Worm (Caenorhabditis elegans) whole organism, L4 larva: ENCODE measurements around the gene C01F1.5.

Experiments used
- D1046.2 ChIP-seq: fragments of 200-800 bp; sonication (Bioruptor generic); IDR thresholded peaks from 2 replicates; pipeline ENCODE4 v1.3.6; 2022; ENCODE audit warnings: missing genetic modification characterization, missing compliant biosample characterization
- F26F4.8 ChIP-seq: fragments of 200-800 bp; sonication (Bioruptor generic); conservative IDR thresholded peaks from 2 replicates; pipeline ENCODE4 v1.3.6; 2022; ENCODE audit warnings: missing genetic modification characterization, missing compliant biosample characterization
- F49E8.2 ChIP-seq: sonication (generic microtip); optimal IDR thresholded peaks from 2 replicates; lab custom pipeline; 2016; ENCODE audit warnings: missing compliant biosample characterization, mild to moderate bottlenecking, missing genetic modification characterization, borderline replicate concordance
- Y105C5A.15 ChIP-seq: fragments of 200-800 bp; sonication (Bioruptor generic); IDR thresholded peaks from 2 replicates; pipeline ENCODE4 v1.3.6; 2022; ENCODE audit warnings: missing genetic modification characterization, missing compliant biosample characterization
- ZK546.5 ChIP-seq, 2 experiments: sonication (generic microtip); optimal IDR thresholded peaks; 2 replicates each; lab custom pipeline; 2017; ENCODE audit warnings: missing biosample characterization in 2 of 2, missing genetic modification characterization in 2 of 2
- aha-1 ChIP-seq: fragments of 150-350 bp; peaks from one replicate; lab custom pipeline; 2014; ENCODE audit warnings: missing biosample characterization, missing genetic modification characterization
- arid-1 ChIP-seq: fragments of 200-800 bp; sonication (Bioruptor generic); conservative IDR thresholded peaks from 2 replicates; pipeline ENCODE4 v1.3.6; 2022; ENCODE audit warnings: missing genetic modification reagents, missing genetic modification characterization, missing compliant biosample characterization
- ceh-28 ChIP-seq: fragments of 150-350 bp; optimal IDR thresholded peaks from 2 replicates; lab custom pipeline; 2014; ENCODE audit warnings: missing biosample characterization, missing genetic modification reagents, missing genetic modification characterization
- ceh-32 ChIP-seq: sonication (generic microtip); optimal IDR thresholded peaks from 2 replicates; lab custom pipeline; 2016; ENCODE audit warnings: mild to moderate bottlenecking, missing genetic modification characterization, missing compliant biosample characterization; ENCODE audit not compliant: poor library complexity
- ctbp-1 ChIP-seq: fragments of 200-800 bp; sonication (Bioruptor generic); IDR thresholded peaks from 2 replicates; pipeline ENCODE4 v1.3.6; 2022; ENCODE audit warnings: missing genetic modification reagents, missing genetic modification characterization, missing compliant biosample characterization
- dmd-8 ChIP-seq: fragments of 200-800 bp; sonication (Bioruptor generic); IDR thresholded peaks from 2 replicates; pipeline ENCODE4 v1.3.6; 2022; ENCODE audit warnings: missing genetic modification characterization, missing compliant biosample characterization
- dmd-9 ChIP-seq: fragments of 200-800 bp; sonication (Bioruptor generic); IDR thresholded peaks from 2 replicates; pipeline ENCODE4 v1.3.6; 2022; ENCODE audit warnings: missing genetic modification reagents, missing genetic modification characterization, missing compliant biosample characterization
- dpl-1 ChIP-seq: fragments of 150-350 bp; optimal IDR thresholded peaks from 2 replicates; lab custom pipeline; 2014; ENCODE audit warnings: missing biosample characterization, missing genetic modification reagents, missing genetic modification characterization
- egl-43 ChIP-seq: fragments of 200-800 bp; sonication (Bioruptor generic); IDR thresholded peaks from 2 replicates; pipeline ENCODE4 v1.3.6; 2022; ENCODE audit warnings: missing genetic modification reagents, missing genetic modification characterization, missing compliant biosample characterization
- fos-1 ChIP-seq: fragments of 150-350 bp; optimal IDR thresholded peaks from 2 replicates; lab custom pipeline; 2014; ENCODE audit warnings: missing biosample characterization, missing genetic modification characterization
- jun-1 ChIP-seq: fragments of 150-350 bp; optimal IDR thresholded peaks from 2 replicates; lab custom pipeline; 2014; ENCODE audit warnings: missing biosample characterization, missing genetic modification reagents, missing genetic modification characterization
- lim-7 ChIP-seq: fragments of 200-800 bp; sonication (Bioruptor generic); IDR thresholded peaks from 2 replicates; pipeline ENCODE4 v1.3.6; 2022; ENCODE audit warnings: missing genetic modification characterization, missing compliant biosample characterization
- lin-1 ChIP-seq: fragments of 200-800 bp; sonication (Bioruptor generic); IDR thresholded peaks from 2 replicates; pipeline ENCODE4 v1.3.6; 2022; ENCODE audit warnings: missing genetic modification reagents, missing genetic modification characterization, missing compliant biosample characterization
- lin-15B ChIP-seq: fragments of 150-350 bp; sonication (generic microtip); optimal IDR thresholded peaks from 3 replicates; lab custom pipeline; 2014; ENCODE audit warnings: missing biosample characterization, missing genetic modification characterization
- lin-29 ChIP-seq: fragments of 200-800 bp; sonication (Bioruptor generic); IDR thresholded peaks from 2 replicates; pipeline ENCODE4 v1.3.6; 2022; ENCODE audit warnings: missing genetic modification reagents, missing genetic modification characterization, missing compliant biosample characterization
- lin-38 ChIP-seq: fragments of 200-800 bp; sonication (Bioruptor generic); IDR thresholded peaks from 2 replicates; pipeline ENCODE4 v1.3.6; 2022; ENCODE audit warnings: missing genetic modification reagents, missing genetic modification characterization, missing compliant biosample characterization
- lir-3 ChIP-seq: sonication (generic microtip); optimal IDR thresholded peaks from 2 replicates; lab custom pipeline; 2016; ENCODE audit warnings: mild to moderate bottlenecking, missing genetic modification characterization, missing compliant biosample characterization
- mxl-3 ChIP-seq: fragments of 200-800 bp; sonication (Bioruptor generic); optimal IDR thresholded peaks from 2 replicates; lab custom pipeline; 2018; ENCODE audit warnings: mild to moderate bottlenecking, missing genetic modification characterization, missing compliant biosample characterization
- nhr-77 ChIP-seq: fragments of 150-350 bp; optimal IDR thresholded peaks from 2 replicates; lab custom pipeline; 2014; ENCODE audit warnings: missing biosample characterization, missing genetic modification characterization
- snpc-1.2 ChIP-seq: fragments of 200-800 bp; sonication (Bioruptor generic); IDR thresholded peaks from 2 replicates; pipeline ENCODE4 v1.3.6; 2022; ENCODE audit warnings: missing genetic modification reagents, missing genetic modification characterization, missing compliant biosample characterization
- spr-3 ChIP-seq: fragments of 200-800 bp; sonication (Bioruptor generic); optimal IDR thresholded peaks from 2 replicates; lab custom pipeline; 2018; ENCODE audit warnings: mild to moderate bottlenecking, missing genetic modification characterization, missing compliant biosample characterization
- tag-97 ChIP-seq: fragments of 200-800 bp; sonication (Bioruptor generic); IDR thresholded peaks from 2 replicates; pipeline ENCODE4 v1.3.6; 2022; ENCODE audit warnings: missing genetic modification characterization, missing compliant biosample characterization
- unc-130 ChIP-seq: sonication (generic microtip); optimal IDR thresholded peaks from 2 replicates; lab custom pipeline; 2016; ENCODE audit warnings: missing genetic modification reagents, missing genetic modification characterization, missing compliant biosample characterization
- unc-62 ChIP-seq, 3 experiments: fragments of 150-350 bp in 1 of 3; sonication (generic microtip); optimal IDR thresholded peaks in 2 of 3; peaks in 1 of 3; 1 replicate in 1 of 3; 2 replicates in 2 of 3; lab custom pipeline; 2014 to 2017; ENCODE audit warnings: missing biosample characterization in 3 of 3, missing genetic modification characterization in 3 of 3, missing genetic modification reagents in 3 of 3, missing genotype in 1 of 3
- zag-1 ChIP-seq: fragments of 150-350 bp; optimal IDR thresholded peaks from 2 replicates; lab custom pipeline; 2014; ENCODE audit warnings: missing biosample characterization, missing genetic modification characterization
- zfp-3 ChIP-seq: fragments of 200-800 bp; sonication (Bioruptor generic); conservative IDR thresholded peaks from 2 replicates; pipeline ENCODE4 v1.3.6; 2022; ENCODE audit warnings: missing genetic modification reagents, missing genetic modification characterization, missing compliant biosample characterization
- ztf-11 ChIP-seq: fragments of 150-350 bp; optimal IDR thresholded peaks from 2 replicates; lab custom pipeline; 2014; ENCODE audit warnings: missing biosample characterization, missing genetic modification characterization

Gene C01F1.5

DNA sequence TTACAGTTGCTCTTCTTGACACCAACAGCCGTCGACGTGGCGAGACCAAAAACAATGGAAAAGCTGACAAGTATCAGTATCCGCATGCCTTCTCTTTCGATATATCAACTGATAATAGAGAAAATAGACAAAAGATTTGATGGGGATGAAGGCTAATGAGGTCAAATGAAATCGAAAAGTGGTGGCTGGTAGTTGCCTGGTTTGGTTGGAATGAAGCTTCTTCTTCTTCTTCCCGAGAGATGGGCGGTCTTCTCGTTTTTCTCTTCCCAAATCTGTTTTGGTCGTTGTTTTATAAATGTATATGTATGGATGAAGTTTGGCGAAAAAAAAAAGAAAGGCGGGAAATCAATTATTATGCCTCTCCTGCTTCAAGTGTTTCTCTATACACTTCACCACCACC lies at the start of gene C01F1.5:
TSS of gene C01F1.5 (minus strand) at position 103 of the 400 bp plus-strand sequence.
- TF ChIP-seq lin-38 (GFP tag; lab: Robert Waterston, UW) (0 out of 2 replicates have a peak, but pooled peaks have one; percentile 18), unc-62 (GFP tag; optimal IDR thresholded peaks at IDR 0.05 in 1 of 2; lab: Kevin White, UChicago) (peak in 1 of 2 experiments; percentile 89), unc-62 (tag; optimal IDR thresholded peaks at IDR 0.05; lab: Kevin White, UChicago) (no peak), tag-97 (GFP tag; lab: Robert Waterston, UW) (no peak)
- TF ChIP-seq, all 104 proteins: peak for 2

- TF ChIP-seq lir-3 (tag; lab: Kevin White, UChicago): no peak
- TF ChIP-seq zfp-3 (GFP tag; lab: Robert Waterston, UW): no peak
- TF ChIP-seq jun-1 (tag; lab: Kevin White, UChicago): no peak
Measured at ce11 chrII:4328716-4329115, 47.1 kb upstream of the C01F1.5 start, which contains the start of gene H20J04.4. H20J04.4 (plus strand) TSS chrII:4329016.

- TF ChIP-seq zag-1 (tag; lab: Kevin White, UChicago) (no peak), unc-62 (GFP tag; optimal IDR thresholded peaks at IDR 0.05 in 1 of 2; lab: Kevin White, UChicago) (no peak), unc-62 (tag; optimal IDR thresholded peaks at IDR 0.05; lab: Kevin White, UChicago) (no peak), F26F4.8 (GFP tag; lab: Robert Waterston, UW) (no peak), spr-3 (GFP tag; lab: Kevin White, UChicago) (no peak), lin-29 (no peak), fos-1 (tag; lab: Kevin White, UChicago) (no peak), lin-1 (GFP tag; lab: Robert Waterston, UW) (no peak), arid-1 (GFP tag; lab: Robert Waterston, UW) (no peak), lin-15B (no peak), D1046.2 (GFP tag; lab: Robert Waterston, UW) (no peak)
Measured at ce11 chrII:4326420-4326819, 44.8 kb upstream of the C01F1.5 start, which contains the start of gene pfd-2. pfd-2 (plus strand) TSS chrII:4326720.

DNA sequence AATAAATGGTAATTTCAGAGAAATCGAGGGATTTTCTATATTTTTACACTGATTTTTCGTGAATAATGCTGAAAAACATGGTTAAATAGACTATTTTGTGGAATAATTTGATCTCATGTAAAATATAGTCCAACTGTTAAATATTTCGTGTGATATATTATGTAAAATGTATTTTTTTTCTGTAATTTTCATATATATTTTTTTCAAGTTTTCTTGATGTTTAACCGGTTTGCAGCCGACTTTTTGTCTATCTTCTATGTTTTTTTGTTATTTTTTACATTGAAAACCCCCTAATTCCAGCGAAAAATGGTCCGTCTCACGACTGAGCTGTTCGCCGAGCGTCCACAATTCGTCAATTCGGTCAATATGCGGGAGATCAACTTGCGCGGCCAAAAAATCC lies 42.4 kb upstream of the C01F1.5 start, which contains the start of gene mog-2:
TSS of gene mog-2 (plus strand) at position 301 of the 400 bp plus-strand sequence.
- TF ChIP-seq ztf-11 (tag; lab: Kevin White, UChicago) (no peak), mxl-3 (GFP tag; lab: Kevin White, UChicago) (no peak), ZK546.5 (tag; optimal IDR thresholded peaks at IDR 0.05; lab: Kevin White, UChicago) (no peak), zag-1 (tag; lab: Kevin White, UChicago) (no peak), jun-1 (tag; lab: Kevin White, UChicago) (no peak), dmd-9 (GFP tag; lab: Robert Waterston, UW) (no peak), ctbp-1 (no peak), unc-130 (GFP tag; lab: Kevin White, UChicago) (no peak), tag-97 (GFP tag; lab: Robert Waterston, UW) (no peak), ceh-28 (tag; lab: Kevin White, UChicago) (no peak), Y105C5A.15 (GFP tag; lab: Robert Waterston, UW) (no peak), aha-1 (tag; lab: Kevin White, UChicago) (no peak), F49E8.2 (no peak), lim-7 (no peak), lin-15B (no peak), egl-43 (GFP tag; lab: Robert Waterston, UW) (no peak), dmd-8 (GFP tag; lab: Robert Waterston, UW) (no peak), ceh-32 (tag; lab: Kevin White, UChicago) (no peak), lin-29 (no peak), nhr-77 (no peak)

ce11 chrII:4322871-4323270 lies 41.2 kb upstream of the C01F1.5 start, which contains the start of gene H20J04.6:
H20J04.6 (plus strand) TSS chrII:4323256.
- TF ChIP-seq dpl-1 (GFP tag; lab: Kevin White, UChicago): peak; percentile 62
- no peak for TF ChIP-seq snpc-1.2 (GFP tag; lab: Robert Waterston, UW)
